Worm (Caenorhabditis elegans) whole organism, L4 larva: Measurements from ENCODE around the gene C16C8.4.

Experiments
- F10B5.3 ChIP-seq: sonication (generic microtip); optimal IDR thresholded peaks from 2 replicates; lab custom pipeline; 2016; ENCODE audit warnings: mild to moderate bottlenecking, missing genetic modification characterization, missing compliant biosample characterization
- F26F4.8 ChIP-seq: fragments of 200-800 bp; sonication (Bioruptor generic); conservative IDR thresholded peaks from 2 replicates; pipeline ENCODE4 v1.3.6; 2022; ENCODE audit warnings: missing genetic modification characterization, missing compliant biosample characterization
- R02D3.7 ChIP-seq: fragments of 150-350 bp; sonication (generic microtip); optimal IDR thresholded peaks from 3 replicates; lab custom pipeline; 2014; ENCODE audit warnings: missing biosample characterization, missing genetic modification characterization
- Y48G9A.11 ChIP-seq: fragments of 200-800 bp; sonication (Bioruptor generic); IDR thresholded peaks from 2 replicates; pipeline ENCODE4 v1.3.6; 2022; ENCODE audit warnings: missing genetic modification reagents, missing genetic modification characterization, missing compliant biosample characterization
- Y5F2A.4 ChIP-seq: fragments of 200-800 bp; sonication (Bioruptor generic); optimal IDR thresholded peaks from 2 replicates; lab custom pipeline; 2018; ENCODE audit warnings: mild to moderate bottlenecking, missing genetic modification characterization, missing compliant biosample characterization
- Y75B8A.6 ChIP-seq: fragments of 200-800 bp; sonication (Bioruptor generic); IDR thresholded peaks from 2 replicates; pipeline ENCODE4 v1.3.6; 2022; ENCODE audit warnings: missing genetic modification reagents, missing genetic modification characterization, missing compliant biosample characterization
- ZK546.5 ChIP-seq, 2 experiments: sonication (generic microtip); optimal IDR thresholded peaks; 2 replicates each; lab custom pipeline; 2017; ENCODE audit warnings: missing biosample characterization in 2 of 2, missing genetic modification characterization in 2 of 2
- aha-1 ChIP-seq: fragments of 150-350 bp; peaks from one replicate; lab custom pipeline; 2014; ENCODE audit warnings: missing biosample characterization, missing genetic modification characterization
- aly-2 ChIP-seq: sonication (generic microtip); optimal IDR thresholded peaks from 2 replicates; lab custom pipeline; 2018; ENCODE audit warnings: missing biosample characterization, missing genetic modification characterization
- arid-1 ChIP-seq: fragments of 200-800 bp; sonication (Bioruptor generic); conservative IDR thresholded peaks from 2 replicates; pipeline ENCODE4 v1.3.6; 2022; ENCODE audit warnings: missing genetic modification reagents, missing genetic modification characterization, missing compliant biosample characterization
- attf-4 ChIP-seq: sonication (generic microtip); optimal IDR thresholded peaks from 3 replicates; lab custom pipeline; 2017; ENCODE audit warnings: missing biosample characterization, missing genetic modification characterization
- cey-2 ChIP-seq: sonication (generic microtip); optimal IDR thresholded peaks from 3 replicates; lab custom pipeline; 2017; ENCODE audit warnings: missing genetic modification characterization, mild to moderate bottlenecking, missing compliant biosample characterization, antibody characterized with exemption, borderline replicate concordance; ENCODE audit not compliant: insufficient read depth
- dpl-1 ChIP-seq: fragments of 150-350 bp; optimal IDR thresholded peaks from 2 replicates; lab custom pipeline; 2014; ENCODE audit warnings: missing biosample characterization, missing genetic modification reagents, missing genetic modification characterization
- dve-1 ChIP-seq: sonication (generic microtip); optimal IDR thresholded peaks from 2 replicates; lab custom pipeline; 2017; ENCODE audit warnings: antibody characterized with exemption, mild to moderate bottlenecking, missing genetic modification characterization, missing compliant biosample characterization; ENCODE audit not compliant: insufficient read depth
- fkh-10 ChIP-seq: fragments of 150-350 bp; optimal IDR thresholded peaks from 2 replicates; lab custom pipeline; 2014; ENCODE audit warnings: missing biosample characterization, missing genetic modification reagents, missing genetic modification characterization
- fos-1 ChIP-seq: fragments of 150-350 bp; optimal IDR thresholded peaks from 2 replicates; lab custom pipeline; 2014; ENCODE audit warnings: missing biosample characterization, missing genetic modification characterization
- hif-1 ChIP-seq, 2 experiments: sonication (generic microtip); optimal IDR thresholded peaks; 2 replicates each; lab custom pipeline; 2016 to 2017; ENCODE audit warnings: missing compliant biosample characterization in 2 of 2, missing genetic modification characterization in 2 of 2, missing genetic modification reagents in 2 of 2, missing genotype in 2 of 2, mild to moderate bottlenecking in 1 of 2
- lin-1 ChIP-seq: fragments of 200-800 bp; sonication (Bioruptor generic); IDR thresholded peaks from 2 replicates; pipeline ENCODE4 v1.3.6; 2022; ENCODE audit warnings: missing genetic modification reagents, missing genetic modification characterization, missing compliant biosample characterization
- lin-13 ChIP-seq: fragments of 150-350 bp; optimal IDR thresholded peaks from 2 replicates; lab custom pipeline; 2014; ENCODE audit warnings: missing biosample characterization, missing genetic modification reagents, missing genetic modification characterization
- lin-15B ChIP-seq: fragments of 150-350 bp; sonication (generic microtip); optimal IDR thresholded peaks from 3 replicates; lab custom pipeline; 2014; ENCODE audit warnings: missing biosample characterization, missing genetic modification characterization
- lin-38 ChIP-seq: fragments of 200-800 bp; sonication (Bioruptor generic); IDR thresholded peaks from 2 replicates; pipeline ENCODE4 v1.3.6; 2022; ENCODE audit warnings: missing genetic modification reagents, missing genetic modification characterization, missing compliant biosample characterization
- lin-39 ChIP-seq: fragments of 150-350 bp; optimal IDR thresholded peaks from 2 replicates; lab custom pipeline; 2014; ENCODE audit warnings: missing biosample characterization, missing genetic modification reagents, missing genetic modification characterization
- lsy-2 ChIP-seq, 2 experiments: fragments of 150-350 bp in 1 of 2; sonication (generic microtip) in 1 of 2; optimal IDR thresholded peaks; 2 replicates each; lab custom pipeline; 2014 to 2017; ENCODE audit warnings: missing biosample characterization in 2 of 2, missing genetic modification characterization in 2 of 2
- mdl-1 ChIP-seq, 2 experiments: fragments of 150-350 bp in 1 of 2; sonication (generic microtip) in 1 of 2; optimal IDR thresholded peaks; 2 replicates each; lab custom pipeline; 2014 to 2017; ENCODE audit warnings: missing biosample characterization in 2 of 2, missing genetic modification characterization in 2 of 2
- mep-1 ChIP-seq: fragments of 150-350 bp; sonication (generic microtip); optimal IDR thresholded peaks from 3 replicates; lab custom pipeline; 2014; ENCODE audit warnings: missing biosample characterization, missing genetic modification characterization
- mes-2 ChIP-seq: sonication (generic microtip); optimal IDR thresholded peaks from 2 replicates; lab custom pipeline; 2016; ENCODE audit warnings: missing genotype, mild to moderate bottlenecking, missing genetic modification characterization, missing compliant biosample characterization; ENCODE audit not compliant: poor library complexity, severe bottlenecking
- nhr-102 ChIP-seq: sonication (generic microtip); optimal IDR thresholded peaks from 2 replicates; lab custom pipeline; 2016; ENCODE audit warnings: mild to moderate bottlenecking, missing genetic modification characterization, moderate library complexity, missing compliant biosample characterization
- nhr-237 ChIP-seq: sonication (generic microtip); optimal IDR thresholded peaks from 2 replicates; lab custom pipeline; 2017; ENCODE audit warnings: missing biosample characterization, missing genetic modification characterization
- nhr-41 ChIP-seq: fragments of 200-800 bp; sonication (Bioruptor generic); IDR thresholded peaks from 2 replicates; pipeline ENCODE4 v1.3.6; 2022; ENCODE audit warnings: missing genetic modification reagents, missing genetic modification characterization, missing compliant biosample characterization
- php-3 ChIP-seq: fragments of 200-800 bp; sonication (Bioruptor generic); IDR thresholded peaks from 2 replicates; pipeline ENCODE4 v1.3.6; 2022; ENCODE audit warnings: missing genetic modification reagents, missing genetic modification characterization, missing compliant biosample characterization
- pqm-1 ChIP-seq: sonication (generic microtip); optimal IDR thresholded peaks from 2 replicates; lab custom pipeline; 2017; ENCODE audit warnings: missing biosample characterization, missing genetic modification characterization
- saeg-2 ChIP-seq: fragments of 200-800 bp; sonication (Bioruptor generic); IDR thresholded peaks from 2 replicates; pipeline ENCODE4 v1.3.6; 2022; ENCODE audit warnings: missing genetic modification reagents, missing genetic modification characterization, missing compliant biosample characterization
- skn-1 ChIP-seq: fragments of 150-350 bp; optimal IDR thresholded peaks from 2 replicates; lab custom pipeline; 2014; ENCODE audit warnings: missing biosample characterization, missing genetic modification characterization
- snpc-1.2 ChIP-seq: fragments of 200-800 bp; sonication (Bioruptor generic); IDR thresholded peaks from 2 replicates; pipeline ENCODE4 v1.3.6; 2022; ENCODE audit warnings: missing genetic modification reagents, missing genetic modification characterization, missing compliant biosample characterization
- tra-1 ChIP-seq: fragments of 200-800 bp; sonication (Bioruptor generic); IDR thresholded peaks from 2 replicates; pipeline ENCODE4 v1.3.6; 2022; ENCODE audit warnings: missing genetic modification reagents, missing genetic modification characterization, missing compliant biosample characterization
- vab-7 ChIP-seq: fragments of 200-800 bp; sonication (Bioruptor generic); IDR thresholded peaks from 2 replicates; pipeline ENCODE4 v1.3.6; 2022; ENCODE audit warnings: missing genetic modification reagents, missing genetic modification characterization, missing compliant biosample characterization
- ztf-7 ChIP-seq: fragments of 150-350 bp; optimal IDR thresholded peaks from 2 replicates; lab custom pipeline; 2014; ENCODE audit warnings: missing biosample characterization, missing genetic modification characterization

C16C8.4 gene

ce11 chrII:3473744-3474143, 29.6 kb upstream of the C16C8.4 start, which contains the start of gene sdz-32:
Gene sdz-32, plus strand, starts transcription at chrII:3474044.
- TF ChIP-seq Y5F2A.4 (GFP tag; lab: Kevin White, UChicago) (no peak), ZK546.5 (tag; optimal IDR thresholded peaks at IDR 0.05; lab: Kevin White, UChicago) (no peak), nhr-41 (GFP tag; lab: Robert Waterston, UW) (no peak), ztf-7 (tag; lab: Kevin White, UChicago) (no peak), dpl-1 (no peak), aly-2 (tag; lab: Kevin White, UChicago) (no peak), lin-1 (GFP tag; lab: Robert Waterston, UW) (no peak), mdl-1 (tag; optimal IDR thresholded peaks at IDR 0.05; lab: Kevin White, UChicago) (no peak), Y48G9A.11 (no peak), vab-7 (GFP tag; lab: Robert Waterston, UW) (no peak), nhr-237 (tag; lab: Kevin White, UChicago) (no peak), tra-1 (GFP tag; lab: Robert Waterston, UW) (no peak), arid-1 (no peak), Y75B8A.6 (GFP tag; lab: Robert Waterston, UW) (no peak), mes-2 (tag; lab: Kevin White, UChicago) (no peak), saeg-2 (GFP tag; lab: Robert Waterston, UW) (no peak)

ce11 chrII:3472817-3473216, 28.6 kb upstream of the C16C8.4 start, which contains the start of gene Y49F6B.6:
Gene Y49F6B.6, plus strand, starts transcription at chrII:3473117.
- TF ChIP-seq fkh-10 (GFP tag; lab: Kevin White, UChicago) (no peak), ztf-7 (tag; lab: Kevin White, UChicago) (no peak), dpl-1 (no peak), lin-39 (tag; lab: Kevin White, UChicago) (no peak), F26F4.8 (GFP tag; lab: Robert Waterston, UW) (no peak), nhr-237 (tag; lab: Kevin White, UChicago) (no peak), nhr-41 (GFP tag; lab: Robert Waterston, UW) (no peak), lsy-2 (tag; optimal IDR thresholded peaks at IDR 0.05; lab: Kevin White, UChicago) (no peak), fos-1 (tag; lab: Kevin White, UChicago) (no peak), cey-2 (tag; lab: Kevin White, UChicago) (no peak), nhr-102 (tag; lab: Kevin White, UChicago) (no peak), lin-15B (no peak), lin-38 (GFP tag; lab: Robert Waterston, UW) (no peak), mep-1 (tag; lab: Kevin White, UChicago) (no peak), pqm-1 (tag; lab: Kevin White, UChicago) (no peak), attf-4 (no peak), dve-1 (no peak), F10B5.3 (tag; lab: Kevin White, UChicago) (no peak), lin-13 (GFP tag; lab: Kevin White, UChicago) (no peak), hif-1 (tag; optimal IDR thresholded peaks at IDR 0.05; lab: Kevin White, UChicago) (no peak)

- TF ChIP-seq snpc-1.2 (no peak), php-3 (GFP tag; lab: Robert Waterston, UW) (no peak), R02D3.7 (tag; lab: Kevin White, UChicago) (no peak), aha-1 (tag; lab: Kevin White, UChicago) (peak; percentile 45), skn-1 (tag; lab: Kevin White, UChicago) (no peak)
These were observed 28.1 kb upstream of the C16C8.4 start, which contains the start of gene Y49F6B.12 for ce11 chrII:3472316-3472715. Gene Y49F6B.12, minus strand, starts transcription at chrII:3472416.
